Fruit fly (Drosophila melanogaster): Measurements from ENCODE around the gene mTerf5.
A peak's percentile ranks its signal among the peaks of the same experiment; 100 is the strongest.

Gene mTerf5

dm6 chr3R:18199885-18200249 is 23.6 kb downstream of the mTerf5 start (continued):
- TF ChIP-seq BEAF-32 (GFP tag; optimal IDR thresholded peaks at IDR 0.05) (peak; percentile 27), CG18764 (GFP tag; optimal IDR thresholded peaks at IDR 0.05) (no peak), CG17328 (GFP tag; IDR thresholded peaks at IDR 0.05) (no peak), CG10431 (GFP tag; optimal IDR thresholded peaks at IDR 0.05) (peak; percentile 100), ac (GFP tag; optimal IDR thresholded peaks at IDR 0.05) (no peak), D19A (tag; optimal IDR thresholded peaks at IDR 0.05) (no peak), gfzf (GFP tag; optimal IDR thresholded peaks at IDR 0.05) (peak; percentile 57), NC2β (GFP tag; optimal IDR thresholded peaks at IDR 0.05) (no peak), CG11504 (tag; optimal IDR thresholded peaks at IDR 0.05) (no peak), CG2129 (GFP tag; IDR thresholded peaks at IDR 0.05; ENCODE audit: partially characterized antibody) (no peak), jing (GFP tag; optimal IDR thresholded peaks at IDR 0.05) (no peak)

DNA sequence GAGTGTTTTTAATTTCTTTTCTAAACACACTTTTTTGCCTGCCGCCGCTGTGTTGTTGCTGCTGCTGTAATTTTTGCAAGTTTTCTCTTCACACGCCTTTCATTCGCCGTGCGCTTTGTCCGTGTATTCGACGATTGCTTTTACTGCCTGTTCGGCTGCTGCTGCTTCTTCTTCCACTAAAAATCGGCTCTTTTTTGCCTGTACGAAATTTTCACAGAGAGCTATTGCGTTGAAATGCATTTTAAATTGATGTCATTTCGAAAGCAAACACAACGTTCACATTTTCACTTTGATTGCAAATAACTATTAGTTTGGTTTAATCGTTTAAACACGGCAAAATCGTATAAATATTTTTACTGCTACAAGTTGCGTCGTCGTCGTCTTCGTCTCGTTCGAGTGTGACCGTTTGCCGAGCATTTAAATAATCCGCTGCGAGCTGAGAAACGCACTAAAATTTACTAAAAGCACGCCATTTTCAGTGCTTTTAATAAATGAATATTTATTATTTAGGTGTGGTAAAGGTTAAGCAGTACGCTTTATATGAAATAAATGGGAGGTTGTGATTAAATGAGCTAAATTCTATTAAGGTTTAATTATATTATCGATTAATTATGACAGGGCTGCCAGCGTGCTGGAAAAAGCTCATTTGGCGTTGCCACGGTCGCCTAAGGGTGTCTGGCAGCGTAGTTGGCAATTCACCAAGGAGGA is 24.2 kb downstream of the mTerf5 start, which contains the start of the genes Ssdp and CG7985:
Gene Ssdp, minus strand, starts transcription at position 419 of the 708 bp plus-strand sequence.
Gene CG7985, plus strand, starts transcription at position 681 of the 708 bp plus-strand sequence.
- TF ChIP-seq Sry-δ (GFP tag; optimal IDR thresholded peaks at IDR 0.05), result peak; percentile 27
- no peak for TF ChIP-seq Hr39 (optimal IDR thresholded peaks at IDR 0.05)
- TF ChIP-seq hkb (optimal IDR thresholded peaks at IDR 0.05), result peak; percentile 69
- TF ChIP-seq hkb (GFP tag; IDR thresholded peaks at IDR 0.05), result no peak
- TF ChIP-seq Ets97D (GFP tag; optimal IDR thresholded peaks at IDR 0.05), result peak; percentile 66
- TF ChIP-seq crp (GFP tag; optimal IDR thresholded peaks at IDR 0.05), result no peak
- peak; percentile 4 for TF ChIP-seq stwl (tag; optimal IDR thresholded peaks at IDR 0.05)
- no peak for TF ChIP-seq Awh (GFP tag; IDR thresholded peaks at IDR 0.05)
- peak; percentile 91 for TF ChIP-seq Sin3A (optimal IDR thresholded peaks at IDR 0.05)
- TF ChIP-seq bcd (GFP tag; optimal IDR thresholded peaks at IDR 0.05), result peak; percentile 26
- peak; percentile 16 for TF ChIP-seq CTCF (GFP tag; optimal IDR thresholded peaks at IDR 0.05)
- TF ChIP-seq CG18599 (GFP tag; optimal IDR thresholded peaks at IDR 0.05), result no peak
- TF ChIP-seq CG2120 (GFP tag; optimal IDR thresholded peaks at IDR 0.05), result peak; percentile 33
- no peak for TF ChIP-seq Ssrp (tag; optimal IDR thresholded peaks at IDR 0.05)
- TF ChIP-seq CG14710 (tag; optimal IDR thresholded peaks at IDR 0.05), result peak; percentile 47
- peak; percentile 3 for TF ChIP-seq Xbp1 (GFP tag; optimal IDR thresholded peaks at IDR 0.05)
- TF ChIP-seq gsb-n (tag; optimal IDR thresholded peaks at IDR 0.05), result no peak
- TF ChIP-seq Hmr (GFP tag; optimal IDR thresholded peaks at IDR 0.05), result peak; percentile 54
- peak; percentile 44 for TF ChIP-seq nmo (GFP tag; optimal IDR thresholded peaks at IDR 0.05)
- peak; percentile 90 for TF ChIP-seq Deaf1 (tag; optimal IDR thresholded peaks at IDR 0.05)
- peak; percentile 71 for TF ChIP-seq CG2116 (GFP tag; optimal IDR thresholded peaks at IDR 0.05)
- no peak for TF ChIP-seq salm (tag; optimal IDR thresholded peaks at IDR 0.05)
- no peak for TF ChIP-seq Rfx (GFP tag; IDR thresholded peaks at IDR 0.05)
- TF ChIP-seq CG4854 (GFP tag; optimal IDR thresholded peaks at IDR 0.05), result peak; percentile 46
- peak; percentile 8 for TF ChIP-seq CG7928 (GFP tag; optimal IDR thresholded peaks at IDR 0.05)
- TF ChIP-seq Mad (GFP tag; optimal IDR thresholded peaks at IDR 0.05), result peak; percentile 9
- TF ChIP-seq pzg (GFP tag; optimal IDR thresholded peaks at IDR 0.05), result peak; percentile 87
- TF ChIP-seq CG15514 (GFP tag; optimal IDR thresholded peaks at IDR 0.05), result peak; percentile 60
- TF ChIP-seq onecut (GFP tag; IDR thresholded peaks at IDR 0.05), result peak; percentile 86
- peak; percentile 92 for TF ChIP-seq psq (GFP tag; optimal IDR thresholded peaks at IDR 0.05)
- peak; percentile 26 for TF ChIP-seq CG2712 (tag; optimal IDR thresholded peaks at IDR 0.05)
- peak; percentile 68 for TF ChIP-seq CG4617 (GFP tag; optimal IDR thresholded peaks at IDR 0.05; ENCODE audit: borderline replicate concordance)
- peak; percentile 42 for TF ChIP-seq YL-1 (GFP tag; optimal IDR thresholded peaks at IDR 0.05)
- peak; percentile 83 for TF ChIP-seq CG9797 (GFP tag; optimal IDR thresholded peaks at IDR 0.05)
- TF ChIP-seq Lhr (GFP tag; optimal IDR thresholded peaks at IDR 0.05), result peak; percentile 79
- peak; percentile 66 for TF ChIP-seq BEAF-32 (GFP tag; optimal IDR thresholded peaks at IDR 0.05)
- TF ChIP-seq CG32767 (GFP tag; IDR thresholded peaks at IDR 0.05), result no peak
- TF ChIP-seq Abd-B (GFP tag; optimal IDR thresholded peaks at IDR 0.05), result peak; percentile 49
- peak; percentile 64 for TF ChIP-seq trem (tag; optimal IDR thresholded peaks at IDR 0.05)
- TF ChIP-seq CG11504 (tag; optimal IDR thresholded peaks at IDR 0.05), result no peak
